Fruit fly (Drosophila melanogaster) whole organism, embryonic: ENCODE results near the gene side-IV.

Experiments used
- Aef1 ChIP-seq: fragments of 200-800 bp; sonication (Bioruptor generic); IDR thresholded peaks from 3 replicates; pipeline ENCODE4 v1.3.6; 2022; ENCODE audit warnings: missing biosample characterization, missing genetic modification characterization
- Awh ChIP-seq: fragments of 200-800 bp; sonication (Bioruptor generic); IDR thresholded peaks from 2 replicates; pipeline ENCODE4, ENCODE4 v1.3.6; 2022; ENCODE audit warnings: missing biosample characterization, missing genetic modification characterization
- CG1024 ChIP-seq: fragments of 200-800 bp; sonication (Bioruptor generic); IDR thresholded peaks from 2 replicates; pipeline ENCODE4 v1.3.6; 2022; ENCODE audit warnings: missing biosample characterization, missing genetic modification characterization
- CG11695 ChIP-seq: fragments of 200-800 bp; sonication (Bioruptor generic); IDR thresholded peaks from 3 replicates; pipeline ENCODE4 v1.3.6; 2022; ENCODE audit warnings: missing biosample characterization, missing genetic modification characterization
- CG13624 ChIP-seq: fragments of 200-800 bp; sonication (Bioruptor generic); optimal IDR thresholded peaks from 2 replicates; lab custom pipeline; 2016; ENCODE audit warnings: missing biosample characterization, missing genetic modification characterization
- CG13894 ChIP-seq: fragments of 200-800 bp; sonication (Bioruptor generic); optimal IDR thresholded peaks from 3 replicates; lab custom pipeline; 2018; ENCODE audit warnings: missing biosample characterization, mild to moderate bottlenecking, missing genetic modification characterization, moderate library complexity
- CG15269 ChIP-seq: fragments of 200-800 bp; sonication (Bioruptor generic); optimal IDR thresholded peaks from 2 replicates; lab custom pipeline; 2018; ENCODE audit warnings: missing biosample characterization, mild to moderate bottlenecking, missing genetic modification characterization, moderate library complexity
- CG17186 ChIP-seq: fragments of 200-800 bp; sonication (Bioruptor generic); optimal IDR thresholded peaks from 3 replicates; lab custom pipeline; 2017; ENCODE audit warnings: missing biosample characterization, missing genetic modification reagents, missing genetic modification characterization
- CG17385 ChIP-seq: fragments of 200-800 bp; sonication (Bioruptor generic); optimal IDR thresholded peaks from 3 replicates; lab custom pipeline; 2018; ENCODE audit warnings: missing biosample characterization, mild to moderate bottlenecking, missing genetic modification characterization
- CG1792 ChIP-seq: fragments of 200-800 bp; sonication (Bioruptor generic); optimal IDR thresholded peaks from 2 replicates; lab custom pipeline; 2016; ENCODE audit warnings: missing biosample characterization, missing genetic modification characterization
- CG2202 ChIP-seq: fragments of 200-800 bp; sonication (Bioruptor generic); optimal IDR thresholded peaks from 2 replicates; lab custom pipeline; 2018; ENCODE audit warnings: missing biosample characterization, mild to moderate bottlenecking, missing genetic modification characterization
- CG2712 ChIP-seq: fragments of 200-800 bp; optimal IDR thresholded peaks from 3 replicates; lab custom pipeline; 2019; ENCODE audit warnings: missing biosample characterization, mild to moderate bottlenecking, missing genetic modification characterization, moderate library complexity
- CG2889 ChIP-seq: fragments of 200-800 bp; sonication (Bioruptor generic); IDR thresholded peaks from 3 replicates; pipeline ENCODE4 v1.3.6; 2022; ENCODE audit warnings: missing biosample characterization, missing genetic modification characterization
- CG31441 ChIP-seq: fragments of 200-800 bp; sonication (Bioruptor generic); IDR thresholded peaks from 2 replicates; pipeline ENCODE4 v1.3.6; 2022; ENCODE audit warnings: missing biosample characterization, missing genetic modification characterization
- CG33557 ChIP-seq: fragments of 200-800 bp; sonication (Bioruptor generic); optimal IDR thresholded peaks from 2 replicates; lab custom pipeline; 2019; ENCODE audit warnings: missing biosample characterization, mild to moderate bottlenecking, missing genetic modification characterization, moderate library complexity
- CG4328 ChIP-seq: fragments of 200-800 bp; sonication (Bioruptor generic); optimal IDR thresholded peaks from 3 replicates; lab custom pipeline; 2017; ENCODE audit warnings: missing biosample characterization, missing genetic modification reagents, missing genetic modification characterization
- CG4424 ChIP-seq: fragments of 200-800 bp; sonication (Bioruptor generic); optimal IDR thresholded peaks from 3 replicates; lab custom pipeline; 2016; ENCODE audit warnings: missing biosample characterization, missing genetic modification characterization
- CG7357 ChIP-seq: fragments of 200-800 bp; sonication (Bioruptor generic); IDR thresholded peaks from 3 replicates; pipeline ENCODE4 v1.3.6; 2022; ENCODE audit warnings: missing biosample characterization, missing genetic modification characterization
- CG8089 ChIP-seq: fragments of 200-800 bp; sonication (Bioruptor generic); optimal IDR thresholded peaks from 3 replicates; lab custom pipeline; 2016; ENCODE audit warnings: missing biosample characterization, missing genetic modification characterization
- CG9215 ChIP-seq: fragments of 200-800 bp; sonication (Bioruptor generic); IDR thresholded peaks from 2 replicates; pipeline ENCODE4 v1.3.6; 2022; ENCODE audit warnings: missing biosample characterization, missing genetic modification characterization
- Dip3 ChIP-seq: fragments of 200-800 bp; sonication (Bioruptor generic); optimal IDR thresholded peaks from 3 replicates; lab custom pipeline; 2016; ENCODE audit warnings: missing biosample characterization, missing genetic modification characterization
- Elba2 ChIP-seq: fragments of 200-800 bp; sonication (Bioruptor generic); optimal IDR thresholded peaks from 3 replicates; lab custom pipeline; 2016; ENCODE audit warnings: missing biosample characterization, missing genetic modification characterization
- Ets97D ChIP-seq: fragments of 200-800 bp; sonication (Bioruptor generic); optimal IDR thresholded peaks from 3 replicates; lab custom pipeline; 2016; ENCODE audit warnings: missing biosample characterization, missing genetic modification characterization
- Side ChIP-seq: fragments of 200-800 bp; sonication (Bioruptor generic); optimal IDR thresholded peaks from 2 replicates; lab custom pipeline; 2016; ENCODE audit warnings: missing biosample characterization, missing genetic modification characterization
- Six4 ChIP-seq: fragments of 200-800 bp; sonication (Bioruptor generic); optimal IDR thresholded peaks from 2 replicates; lab custom pipeline; 2016; ENCODE audit warnings: missing biosample characterization, missing genetic modification characterization
- TFAM ChIP-seq: fragments of 200-800 bp; sonication (Bioruptor generic); optimal IDR thresholded peaks from 2 replicates; lab custom pipeline; 2017; ENCODE audit warnings: missing biosample characterization, missing genetic modification characterization, inconsistent platforms
- bcd ChIP-seq: fragments of 200-800 bp; sonication (Bioruptor generic); optimal IDR thresholded peaks from 2 replicates; lab custom pipeline; 2017; ENCODE audit warnings: missing biosample characterization, mild to moderate bottlenecking, missing genetic modification characterization
- caup ChIP-seq: fragments of 200-800 bp; sonication (Bioruptor generic); optimal IDR thresholded peaks from 3 replicates; lab custom pipeline; 2017; ENCODE audit warnings: missing biosample characterization, mild to moderate bottlenecking, missing genetic modification characterization, moderate library complexity; ENCODE audit not compliant: severe bottlenecking
- chinmo ChIP-seq: fragments of 200-800 bp; sonication (Bioruptor generic); IDR thresholded peaks from 4 replicates; pipeline ENCODE4 v1.3.6; 2022; ENCODE audit warnings: missing biosample characterization, missing genetic modification characterization; ENCODE audit not compliant: partially characterized antibody
- chm ChIP-seq: fragments of 200-800 bp; sonication (Bioruptor generic); IDR thresholded peaks from 2 replicates; pipeline ENCODE4 v1.3.6; 2022; ENCODE audit warnings: missing biosample characterization, missing genetic modification characterization
- dysf ChIP-seq: fragments of 200-800 bp; sonication (Bioruptor generic); IDR thresholded peaks from 3 replicates; pipeline ENCODE4 v1.3.6; 2022; ENCODE audit warnings: missing biosample characterization, missing genetic modification characterization
- ewg ChIP-seq: fragments of 200-800 bp; sonication (Bioruptor generic); optimal IDR thresholded peaks from 3 replicates; lab custom pipeline; 2017; ENCODE audit warnings: mild to moderate bottlenecking, missing biosample characterization, missing genetic modification reagents, missing genetic modification characterization
- exex ChIP-seq: fragments of 200-800 bp; sonication (Bioruptor generic); optimal IDR thresholded peaks from 4 replicates; lab custom pipeline; 2018; ENCODE audit warnings: missing biosample characterization, mild to moderate bottlenecking, missing genetic modification characterization, moderate library complexity
- fd3F ChIP-seq: fragments of 200-800 bp; sonication (Bioruptor generic); optimal IDR thresholded peaks from 2 replicates; lab custom pipeline; 2018; ENCODE audit warnings: missing biosample characterization, mild to moderate bottlenecking, missing genetic modification characterization, moderate library complexity
- ham ChIP-seq: fragments of 200-800 bp; sonication (Bioruptor generic); IDR thresholded peaks from 2 replicates; pipeline ENCODE4 v1.3.6; 2022; ENCODE audit warnings: missing biosample characterization, missing genetic modification characterization
- ind ChIP-seq: fragments of 200-800 bp; sonication (Bioruptor generic); optimal IDR thresholded peaks from 3 replicates; lab custom pipeline; 2016; ENCODE audit warnings: missing biosample characterization, missing genetic modification characterization
- inv ChIP-seq: fragments of 200-800 bp; sonication (Bioruptor generic); IDR thresholded peaks from 2 replicates; pipeline ENCODE4 v1.3.6; 2022; ENCODE audit warnings: missing biosample characterization, missing genetic modification characterization; ENCODE audit not compliant: partially characterized antibody
- jumu ChIP-seq: fragments of 200-800 bp; sonication (Bioruptor generic); optimal IDR thresholded peaks from 3 replicates; lab custom pipeline; 2016; ENCODE audit warnings: missing biosample characterization, missing genetic modification characterization
- maf-S ChIP-seq: fragments of 200-800 bp; sonication (Bioruptor generic); optimal IDR thresholded peaks from 2 replicates; lab custom pipeline; 2016; ENCODE audit warnings: missing biosample characterization, missing genetic modification characterization
- nerfin-1 ChIP-seq: fragments of 200-800 bp; sonication (Bioruptor generic); optimal IDR thresholded peaks from 3 replicates; lab custom pipeline; 2019; ENCODE audit warnings: missing biosample characterization, mild to moderate bottlenecking, missing genetic modification characterization, moderate library complexity
- p53 ChIP-seq: fragments of 200-800 bp; sonication (Bioruptor generic); optimal IDR thresholded peaks from 2 replicates; lab custom pipeline; 2016; ENCODE audit warnings: missing biosample characterization, missing genetic modification characterization
- sd ChIP-seq: fragments of 200-800 bp; sonication (Bioruptor generic); optimal IDR thresholded peaks from 3 replicates; lab custom pipeline; 2018; ENCODE audit warnings: missing biosample characterization, mild to moderate bottlenecking, missing genetic modification characterization, moderate library complexity
- sim ChIP-seq: fragments of 200-800 bp; sonication (Bioruptor generic); IDR thresholded peaks from 2 replicates; pipeline ENCODE4 v1.3.6; 2022; ENCODE audit warnings: missing biosample characterization, missing genetic modification characterization
- sr ChIP-seq: fragments of 200-800 bp; sonication (Bioruptor generic); IDR thresholded peaks from 3 replicates; pipeline ENCODE4 v1.3.6; 2022; ENCODE audit warnings: missing biosample characterization, missing genetic modification characterization
- trem ChIP-seq: fragments of 200-800 bp; optimal IDR thresholded peaks from 3 replicates; lab custom pipeline; 2019; ENCODE audit warnings: missing biosample characterization, mild to moderate bottlenecking, missing genetic modification characterization, moderate library complexity
- ttk ChIP-seq: fragments of 200-800 bp; sonication (Bioruptor generic); IDR thresholded peaks from 2 replicates; pipeline ENCODE4 v2.1.2; 2022; ENCODE audit warnings: missing biosample characterization, missing genetic modification characterization
- vvl ChIP-seq: fragments of 200-800 bp; sonication (Bioruptor generic); IDR thresholded peaks from 2 replicates; pipeline ENCODE4 v1.3.6; 2022; ENCODE audit warnings: missing biosample characterization, missing genetic modification characterization

The side-IV gene

dm6 chr3R:13452261-13452660 lies 1.9 kb downstream of the side-IV start (continued):
- TF ChIP-seq nerfin-1 (tag; lab: Kevin White, UChicago), result no peak
- TF ChIP-seq ewg (GFP tag; lab: Kevin White, UChicago), result no peak
- TF ChIP-seq CG31441 (GFP tag; lab: Robert Waterston, UW), result no peak
- TF ChIP-seq bcd (GFP tag; lab: Kevin White, UChicago), result no peak
- TF ChIP-seq inv (GFP tag; lab: Robert Waterston, UW), result no peak
- no peak for TF ChIP-seq Six4 (GFP tag; lab: Kevin White, UChicago)
- no peak for TF ChIP-seq Ets97D (GFP tag; lab: Kevin White, UChicago)
- no peak for TF ChIP-seq CG8089
- no peak for TF ChIP-seq CG2202 (tag; lab: Kevin White, UChicago)
- no peak for TF ChIP-seq CG15269
- no peak for TF ChIP-seq exex
- peak; percentile 73 for TF ChIP-seq Awh (GFP tag; lab: Robert Waterston, UW)
- TF ChIP-seq CG4328 (GFP tag; lab: Kevin White, UChicago), result no peak
- TF ChIP-seq vvl, result peak; percentile 88
- TF ChIP-seq CG33557 (GFP tag; lab: Kevin White, UChicago), result no peak
- TF ChIP-seq Aef1 (GFP tag; lab: Robert Waterston, UW), result no peak
- TF ChIP-seq sr (GFP tag; lab: Robert Waterston, UW), result no peak
- TF ChIP-seq CG2712 (tag; lab: Kevin White, UChicago), result no peak
- TF ChIP-seq maf-S (GFP tag; lab: Kevin White, UChicago), result no peak
- TF ChIP-seq Dip3, result no peak
- TF ChIP-seq TFAM (GFP tag; lab: Kevin White, UChicago), result no peak
- no peak for TF ChIP-seq CG11695 (GFP tag; lab: Robert Waterston, UW)
- TF ChIP-seq jumu (GFP tag; lab: Kevin White, UChicago), result no peak
- TF ChIP-seq ham (GFP tag; lab: Robert Waterston, UW), result no peak
- no peak for TF ChIP-seq CG9215
- TF ChIP-seq Side (GFP tag; lab: Kevin White, UChicago), result no peak
- TF ChIP-seq Elba2 (GFP tag; lab: Kevin White, UChicago), result no peak
- TF ChIP-seq sd, result peak; percentile 17
- TF ChIP-seq CG13624 (GFP tag; lab: Kevin White, UChicago), result no peak
- no peak for TF ChIP-seq caup (GFP tag; lab: Kevin White, UChicago)
- no peak for TF ChIP-seq CG17385 (GFP tag; lab: Kevin White, UChicago)
- no peak for TF ChIP-seq CG7357 (GFP tag; lab: Robert Waterston, UW)
- no peak for TF ChIP-seq trem (tag; lab: Kevin White, UChicago)
- TF ChIP-seq fd3F (GFP tag; lab: Kevin White, UChicago), result no peak
- TF ChIP-seq ttk (GFP tag; lab: Robert Waterston, UW), result no peak
- no peak for TF ChIP-seq dysf (GFP tag; lab: Robert Waterston, UW)
- TF ChIP-seq CG13894, result peak; percentile 27
- TF ChIP-seq sim (GFP tag; lab: Robert Waterston, UW), result no peak
- TF ChIP-seq p53 (GFP tag; lab: Kevin White, UChicago), result no peak
- peak; percentile 83; the same call in 3 of the 4 replicates for TF ChIP-seq chinmo (GFP tag; lab: Robert Waterston, UW)
- TF ChIP-seq CG4424 (GFP tag; lab: Kevin White, UChicago), result no peak
- TF ChIP-seq CG1792, result no peak
- TF ChIP-seq CG1024 (GFP tag; lab: Robert Waterston, UW), result no peak
- TF ChIP-seq chm, result 0 out of 2 replicates have a peak, but pooled peaks have one; percentile 28
- no peak for TF ChIP-seq CG17186 (GFP tag; lab: Kevin White, UChicago)
- TF ChIP-seq CG2889 (GFP tag; lab: Robert Waterston, UW), result no peak
- no peak for TF ChIP-seq ind (GFP tag; lab: Kevin White, UChicago)
